Worm (Caenorhabditis elegans) whole organism, L3 larva: ENCODE data around the gene plr-1.

ENCODE experiments used
- ZK546.5 ChIP-seq: sonication (generic microtip); optimal IDR thresholded peaks from 2 replicates; lab custom pipeline; 2017; ENCODE audit warnings: missing biosample characterization, missing genetic modification characterization
- ama-1 ChIP-seq: fragments of 150-350 bp; optimal IDR thresholded peaks from 2 replicates; lab custom pipeline; 2018
- ceh-16 ChIP-seq: sonication (generic microtip); optimal IDR thresholded peaks from 2 replicates; lab custom pipeline; 2017; ENCODE audit warnings: missing biosample characterization, missing genetic modification characterization
- elt-3 ChIP-seq, 3 experiments: fragments of 150-350 bp in 1 of 3; sonication (generic microtip) in 2 of 3; optimal IDR thresholded peaks; 2 replicates in 2 of 3; 4 replicates in 1 of 3; lab custom pipeline; 2014 to 2017; ENCODE audit warnings: missing biosample characterization in 3 of 3, missing genetic modification characterization in 3 of 3
- nhr-28 ChIP-seq: fragments of 150-350 bp; optimal IDR thresholded peaks from 2 replicates; lab custom pipeline; 2014; ENCODE audit warnings: missing biosample characterization, missing genetic modification characterization
- nhr-43 ChIP-seq: sonication (generic microtip); optimal IDR thresholded peaks from 2 replicates; lab custom pipeline; 2016; ENCODE audit warnings: mild to moderate bottlenecking, missing genetic modification characterization, missing compliant biosample characterization; ENCODE audit not compliant: poor library complexity, severe bottlenecking
- snpc-4 ChIP-seq: fragments of 150-350 bp; optimal IDR thresholded peaks from 2 replicates; lab custom pipeline; 2014; ENCODE audit warnings: missing biosample characterization, missing genetic modification characterization

DNA sequence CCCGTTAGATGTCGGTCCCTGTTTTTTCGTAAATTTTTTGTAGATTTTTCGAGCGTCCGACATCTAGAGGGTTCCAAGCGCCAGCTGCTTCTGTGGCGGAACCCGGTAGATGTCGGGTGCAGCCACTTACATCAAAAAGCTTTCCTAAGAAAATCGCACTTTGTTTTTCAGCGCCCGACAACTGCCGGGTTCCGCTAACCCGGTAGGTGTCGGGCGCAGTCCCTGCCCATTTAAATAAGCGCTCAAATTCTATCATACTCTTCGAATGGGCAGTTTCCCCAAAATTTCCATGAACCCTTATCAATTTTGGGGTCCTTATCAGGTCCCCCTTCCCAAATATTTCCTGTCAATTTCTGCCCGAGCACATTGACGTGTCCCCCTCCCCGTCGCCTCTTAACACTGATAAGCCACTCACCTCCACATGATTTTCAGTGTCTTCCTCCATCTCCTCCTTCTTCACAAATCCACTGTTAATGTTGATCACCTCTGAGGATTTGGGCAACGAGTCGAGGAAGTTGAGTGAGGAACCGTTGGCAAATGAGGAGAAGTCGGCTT, 8.8 kb downstream of the plr-1 start:
- TF ChIP-seq nhr-28 (no peak), elt-3 (tag; optimal IDR thresholded peaks at IDR 0.05; lab: Kevin White, UChicago) (no peak), ZK546.5 (tag; lab: Kevin White, UChicago) (no peak), ceh-16 (tag; lab: Kevin White, UChicago) (no peak), ama-1 (lab: Kevin White, UChicago) (no peak), snpc-4 (tag; lab: Kevin White, UChicago) (peak; percentile 18), nhr-43 (tag; lab: Kevin White, UChicago) (no peak)
